Worm (Caenorhabditis elegans) whole organism, L2 larva: ENCODE data around the gene C56A3.8.

ENCODE experiments used
- C34F6.9 ChIP-seq: fragments of 150-350 bp; optimal IDR thresholded peaks from 2 replicates; lab custom pipeline; 2014; ENCODE audit warnings: missing biosample characterization, missing genetic modification characterization
- F13H6.1 ChIP-seq: sonication (generic microtip); optimal IDR thresholded peaks from 2 replicates; lab custom pipeline; 2016; ENCODE audit warnings: missing genetic modification characterization, missing compliant biosample characterization
- R02D3.7 ChIP-seq: fragments of 150-350 bp; optimal IDR thresholded peaks from 2 replicates; lab custom pipeline; 2014; ENCODE audit warnings: missing biosample characterization, missing genetic modification characterization
- Y55F3AM.14 ChIP-seq: fragments of 200-800 bp; sonication (Bioruptor generic); optimal IDR thresholded peaks from 2 replicates; lab custom pipeline; 2018; ENCODE audit warnings: mild to moderate bottlenecking, missing genetic modification characterization, missing compliant biosample characterization
- blmp-1 ChIP-seq: sonication (generic microtip); optimal IDR thresholded peaks from 2 replicates; lab custom pipeline; 2017; ENCODE audit warnings: missing genetic modification characterization, mild to moderate bottlenecking, missing compliant biosample characterization, antibody characterized with exemption, moderate library complexity; ENCODE audit not compliant: insufficient read depth
- ceh-82 ChIP-seq: fragments of 150-350 bp; optimal IDR thresholded peaks from 2 replicates; lab custom pipeline; 2014; ENCODE audit warnings: missing biosample characterization, missing genetic modification characterization
- crh-2 ChIP-seq: sonication (generic microtip); optimal IDR thresholded peaks from 2 replicates; lab custom pipeline; 2017; ENCODE audit warnings: missing biosample characterization, missing genetic modification characterization
- dmd-4 ChIP-seq: sonication (generic microtip); optimal IDR thresholded peaks from 2 replicates; lab custom pipeline; 2017; ENCODE audit warnings: missing biosample characterization, missing genetic modification characterization
- elt-1 ChIP-seq: fragments of 150-350 bp; optimal IDR thresholded peaks from 2 replicates; lab custom pipeline; 2014; ENCODE audit warnings: missing biosample characterization, missing genetic modification characterization
- elt-3 ChIP-seq: sonication (generic microtip); optimal IDR thresholded peaks from 2 replicates; lab custom pipeline; 2017; ENCODE audit warnings: missing biosample characterization, missing genetic modification characterization
- fos-1 ChIP-seq: fragments of 150-350 bp; optimal IDR thresholded peaks from 2 replicates; lab custom pipeline; 2014; ENCODE audit warnings: missing biosample characterization, missing genetic modification characterization
- gmeb-1 ChIP-seq: fragments of 150-350 bp; optimal IDR thresholded peaks from 2 replicates; lab custom pipeline; 2014; ENCODE audit warnings: missing biosample characterization, missing genetic modification characterization
- lin-11 ChIP-seq: fragments of 150-350 bp; sonication (generic microtip); optimal IDR thresholded peaks from 2 replicates; lab custom pipeline; 2014; ENCODE audit warnings: missing biosample characterization, missing genetic modification characterization, inconsistent platforms, mixed read lengths
- lin-13 ChIP-seq: fragments of 150-350 bp; optimal IDR thresholded peaks from 2 replicates; lab custom pipeline; 2014; ENCODE audit warnings: missing biosample characterization, missing genetic modification reagents, missing genetic modification characterization
- lin-39 ChIP-seq: fragments of 150-350 bp; optimal IDR thresholded peaks from 2 replicates; lab custom pipeline; 2014; ENCODE audit warnings: missing biosample characterization, missing genetic modification reagents, missing genetic modification characterization
- lsy-2 ChIP-seq, 2 experiments: fragments of 150-350 bp in 1 of 2; sonication (generic microtip) in 1 of 2; optimal IDR thresholded peaks; 2 replicates each; lab custom pipeline; 2014 to 2017; ENCODE audit warnings: missing biosample characterization in 2 of 2, missing genetic modification characterization in 2 of 2
- mab-5 ChIP-seq: fragments of 150-350 bp; optimal IDR thresholded peaks from 2 replicates; lab custom pipeline; 2014; ENCODE audit warnings: missing biosample characterization, missing genetic modification characterization
- mbf-1 ChIP-seq: sonication (generic microtip); optimal IDR thresholded peaks from 2 replicates; lab custom pipeline; 2017; ENCODE audit warnings: missing biosample characterization, missing genetic modification characterization
- mdl-1 ChIP-seq, 2 experiments: fragments of 150-350 bp in 1 of 2; sonication (generic microtip) in 1 of 2; optimal IDR thresholded peaks; 2 replicates each; lab custom pipeline; 2017; ENCODE audit warnings: missing biosample characterization in 2 of 2, missing genetic modification characterization in 2 of 2
- nhr-10 ChIP-seq: sonication (generic microtip); optimal IDR thresholded peaks from 2 replicates; lab custom pipeline; 2017; ENCODE audit warnings: missing biosample characterization, missing genetic modification characterization
- nhr-11 ChIP-seq: fragments of 150-350 bp; optimal IDR thresholded peaks from 2 replicates; lab custom pipeline; 2014; ENCODE audit warnings: missing biosample characterization, missing genetic modification characterization
- nhr-12 ChIP-seq: fragments of 150-350 bp; optimal IDR thresholded peaks from 2 replicates; lab custom pipeline; 2014; ENCODE audit warnings: missing biosample characterization, missing genetic modification characterization
- nhr-129 ChIP-seq: fragments of 150-350 bp; optimal IDR thresholded peaks from 2 replicates; lab custom pipeline; 2014; ENCODE audit warnings: missing biosample characterization, missing genetic modification characterization
- nhr-21 ChIP-seq: fragments of 150-350 bp; optimal IDR thresholded peaks from 2 replicates; lab custom pipeline; 2014; ENCODE audit warnings: missing biosample characterization, missing genetic modification characterization
- nhr-23 ChIP-seq: fragments of 150-350 bp; optimal IDR thresholded peaks from 2 replicates; lab custom pipeline; 2014; ENCODE audit warnings: missing biosample characterization, missing genetic modification reagents, missing genetic modification characterization
- nhr-237 ChIP-seq: fragments of 150-350 bp; optimal IDR thresholded peaks from 2 replicates; lab custom pipeline; 2014; ENCODE audit warnings: missing biosample characterization, missing genetic modification characterization
- nhr-6 ChIP-seq: fragments of 150-350 bp; optimal IDR thresholded peaks from 2 replicates; lab custom pipeline; 2014; ENCODE audit warnings: missing biosample characterization, missing genetic modification characterization
- peb-1 ChIP-seq: fragments of 150-350 bp; optimal IDR thresholded peaks from 2 replicates; lab custom pipeline; 2014; ENCODE audit warnings: missing biosample characterization, missing genetic modification characterization
- sem-4 ChIP-seq: fragments of 150-350 bp; optimal IDR thresholded peaks from 2 replicates; lab custom pipeline; 2014; ENCODE audit warnings: missing biosample characterization, missing genetic modification reagents, missing genetic modification characterization
- skn-1 ChIP-seq: sonication (generic microtip); optimal IDR thresholded peaks from 2 replicates; lab custom pipeline; 2017; ENCODE audit warnings: missing biosample characterization, missing genetic modification characterization
- sma-3 ChIP-seq: sonication (generic microtip); optimal IDR thresholded peaks from 2 replicates; lab custom pipeline; 2016; ENCODE audit warnings: missing genetic modification reagents, missing genetic modification characterization, missing compliant biosample characterization
- sma-9 ChIP-seq, 2 experiments: fragments of 150-350 bp in 1 of 2; sonication (generic microtip) in 1 of 2; optimal IDR thresholded peaks; 2 replicates each; lab custom pipeline; 2014 to 2016; ENCODE audit warnings: missing genetic modification characterization in 2 of 2, mild to moderate bottlenecking in 1 of 2, missing biosample characterization in 1 of 2, missing compliant biosample characterization in 1 of 2, missing genetic modification reagents in 1 of 2, moderate library complexity in 1 of 2
- snpc-4 ChIP-seq: fragments of 150-350 bp; optimal IDR thresholded peaks from 2 replicates; lab custom pipeline; 2014; ENCODE audit warnings: missing biosample characterization, missing genetic modification characterization
- unc-39 ChIP-seq: fragments of 150-350 bp; optimal IDR thresholded peaks from 2 replicates; lab custom pipeline; 2014; ENCODE audit warnings: missing biosample characterization, missing genetic modification characterization
- unc-55 ChIP-seq: fragments of 150-350 bp; sonication (generic microtip); optimal IDR thresholded peaks from 3 replicates; lab custom pipeline; 2014; ENCODE audit warnings: missing biosample characterization, missing genetic modification reagents, missing genetic modification characterization
- unc-62 ChIP-seq: fragments of 150-350 bp; optimal IDR thresholded peaks from 2 replicates; lab custom pipeline; 2014; ENCODE audit warnings: missing biosample characterization, missing genetic modification reagents, missing genetic modification characterization
- zag-1 ChIP-seq: fragments of 150-350 bp; optimal IDR thresholded peaks from 2 replicates; lab custom pipeline; 2014; ENCODE audit warnings: missing biosample characterization, missing genetic modification characterization
- ztf-1 ChIP-seq: fragments of 200-800 bp; sonication (Bioruptor generic); conservative IDR thresholded peaks from 2 replicates; pipeline ENCODE4 v1.3.6; 2022; ENCODE audit warnings: missing genetic modification characterization, missing compliant biosample characterization
- ztf-11 ChIP-seq: sonication (generic microtip); optimal IDR thresholded peaks from 2 replicates; lab custom pipeline; 2017; ENCODE audit warnings: missing biosample characterization, missing genetic modification characterization
- ztf-4 ChIP-seq: fragments of 150-350 bp; optimal IDR thresholded peaks from 2 replicates; lab custom pipeline; 2014; ENCODE audit warnings: missing biosample characterization, missing genetic modification characterization

C56A3.8 gene

ce11 chrV:13523194-13523593 lies 36.9 kb upstream of the C56A3.8 start, which contains the start of gene R11G10.3:
Gene R11G10.3, plus strand, starts transcription at chrV:13523494.
- TF ChIP-seq unc-55 (GFP tag; lab: Kevin White, UChicago) (no peak), dmd-4 (no peak), unc-39 (tag; lab: Kevin White, UChicago) (no peak), nhr-6 (no peak), zag-1 (tag; lab: Kevin White, UChicago) (no peak), ztf-4 (tag; lab: Kevin White, UChicago) (no peak), R02D3.7 (no peak), ztf-11 (tag; lab: Kevin White, UChicago) (no peak), lin-11 (tag; lab: Kevin White, UChicago) (no peak), lsy-2 (tag; optimal IDR thresholded peaks at IDR 0.05; lab: Kevin White, UChicago) (no peak), ztf-1 (GFP tag; lab: Robert Waterston, UW) (no peak), ceh-82 (no peak), sem-4 (no peak), Y55F3AM.14 (no peak), mdl-1 (tag; optimal IDR thresholded peaks at IDR 0.05; lab: Kevin White, UChicago) (no peak), sma-9 (GFP tag; optimal IDR thresholded peaks at IDR 0.05; lab: Kevin White, UChicago) (no peak), sma-9 (tag; optimal IDR thresholded peaks at IDR 0.05; lab: Kevin White, UChicago) (no peak)

- TF ChIP-seq lin-13 (GFP tag; lab: Kevin White, UChicago) (no peak), nhr-129 (tag; lab: Kevin White, UChicago) (peak; percentile 7), blmp-1 (tag; lab: Kevin White, UChicago) (no peak), ztf-11 (tag; lab: Kevin White, UChicago) (no peak), peb-1 (no peak), F13H6.1 (tag; lab: Kevin White, UChicago) (no peak)
Measured at ce11 chrV:13529165-13529564, 30.9 kb upstream of the C56A3.8 start.

ce11 chrV:13530698-13531097 lies 29.4 kb upstream of the C56A3.8 start, which contains the start of gene ttr-44:
Gene ttr-44, minus strand, starts transcription at chrV:13530744.
- TF ChIP-seq crh-2 (tag; lab: Kevin White, UChicago) (no peak), sem-4 (no peak), fos-1 (tag; lab: Kevin White, UChicago) (peak; percentile 93), nhr-10 (no peak), elt-1 (no peak)

ce11 chrV:13532469-13532868 lies 27.6 kb upstream of the C56A3.8 start:
- TF ChIP-seq lin-13 (GFP tag; lab: Kevin White, UChicago) (no peak), nhr-6 (no peak), C34F6.9 (tag; lab: Kevin White, UChicago) (no peak), peb-1 (no peak)

- TF ChIP-seq R02D3.7: no peak
- TF ChIP-seq C34F6.9 (tag; lab: Kevin White, UChicago): no peak
Measured at ce11 chrV:13536058-13536579, 24.0 kb upstream of the C56A3.8 start, which contains the start of gene frpr-5. Gene frpr-5, minus strand, starts transcription at chrV:13536108.

- no peak for TF ChIP-seq nhr-237 (tag; lab: Kevin White, UChicago)
- no peak for TF ChIP-seq ceh-82
- peak; percentile 30 for TF ChIP-seq sma-3
- no peak for TF ChIP-seq ztf-4 (tag; lab: Kevin White, UChicago)
- no peak for TF ChIP-seq nhr-12 (tag; lab: Kevin White, UChicago)
- TF ChIP-seq F13H6.1 (tag; lab: Kevin White, UChicago): no peak
- TF ChIP-seq dmd-4: no peak
- TF ChIP-seq lin-39 (tag; lab: Kevin White, UChicago): no peak
- TF ChIP-seq snpc-4 (tag; lab: Kevin White, UChicago): peak; percentile 14
- TF ChIP-seq gmeb-1 (tag; lab: Kevin White, UChicago): peak; percentile 64
- peak; percentile 67 for TF ChIP-seq unc-55 (GFP tag; lab: Kevin White, UChicago)
- TF ChIP-seq nhr-23: no peak
- peak; percentile 43 to 67 for TF ChIP-seq lsy-2 (tag; optimal IDR thresholded peaks at IDR 0.05; lab: Kevin White, UChicago)
- no peak for TF ChIP-seq lin-11 (tag; lab: Kevin White, UChicago)
- no peak for TF ChIP-seq nhr-10
- peak; percentile 1 for TF ChIP-seq lin-13 (GFP tag; lab: Kevin White, UChicago)
- no peak for TF ChIP-seq ztf-11 (tag; lab: Kevin White, UChicago)
- no peak for TF ChIP-seq elt-3
- peak; percentile 82 for TF ChIP-seq C34F6.9 (tag; lab: Kevin White, UChicago)
- TF ChIP-seq elt-1: no peak
- no peak for TF ChIP-seq nhr-21 (tag; lab: Kevin White, UChicago)
- TF ChIP-seq zag-1 (tag; lab: Kevin White, UChicago): no peak
- TF ChIP-seq mab-5 (tag; lab: Kevin White, UChicago): no peak
- TF ChIP-seq unc-62 (GFP tag; lab: Kevin White, UChicago): no peak
- no peak for TF ChIP-seq mbf-1 (tag; lab: Kevin White, UChicago)
- no peak for TF ChIP-seq ztf-1 (GFP tag; lab: Robert Waterston, UW)
- TF ChIP-seq nhr-11: no peak
- TF ChIP-seq fos-1 (tag; lab: Kevin White, UChicago): peak; percentile 50
- TF ChIP-seq nhr-129 (tag; lab: Kevin White, UChicago): peak; percentile 60
- TF ChIP-seq skn-1 (tag; lab: Kevin White, UChicago): peak; percentile 7
- no peak for TF ChIP-seq peb-1
Measured at ce11 chrV:13551601-13552000, 8.5 kb upstream of the C56A3.8 start, which contains the start of the genes C56A3.4 and C56A3.5. Gene C56A3.4, minus strand, starts transcription at chrV:13551754. Gene C56A3.5, plus strand, starts transcription at chrV:13551967.
